Worm (Caenorhabditis elegans) whole organism, midembryonic: ENCODE results near the gene zfp-1.

Experiments used
- T22C8.4 ChIP-seq: fragments of 200-800 bp; sonication (Bioruptor generic); IDR thresholded peaks from 2 replicates; pipeline ENCODE4 v1.3.6; 2022; ENCODE audit warnings: missing genetic modification characterization, missing compliant biosample characterization
- flt-1 ChIP-seq: fragments of 200-800 bp; sonication (Bioruptor generic); IDR thresholded peaks from 2 replicates; pipeline ENCODE4 v1.3.6; 2022; ENCODE audit warnings: missing genetic modification characterization, missing compliant biosample characterization
- klf-2 ChIP-seq: fragments of 200-800 bp; sonication (Bioruptor generic); conservative IDR thresholded peaks from 2 replicates; pipeline ENCODE4 v1.3.6; 2022; ENCODE audit warnings: missing genetic modification reagents, missing genetic modification characterization, missing compliant biosample characterization
- ref-1 ChIP-seq: fragments of 200-800 bp; sonication (Bioruptor generic); conservative IDR thresholded peaks from 2 replicates; pipeline ENCODE4 v1.3.6; 2022; ENCODE audit warnings: missing genetic modification reagents, missing genetic modification characterization, missing compliant biosample characterization
- ztf-23 ChIP-seq: fragments of 200-800 bp; sonication (Bioruptor generic); IDR thresholded peaks from 2 replicates; pipeline ENCODE4 v1.3.6; 2022; ENCODE audit warnings: missing genetic modification reagents, missing genetic modification characterization, missing compliant biosample characterization
- ztf-29 ChIP-seq: fragments of 200-800 bp; sonication (Bioruptor generic); IDR thresholded peaks from 2 replicates; pipeline ENCODE4 v1.3.6; 2022; ENCODE audit warnings: missing genetic modification reagents, missing genetic modification characterization, missing compliant biosample characterization

- TF ChIP-seq T22C8.4: no peak
- no peak for TF ChIP-seq ztf-29 (GFP tag; lab: Robert Waterston, UW)
- TF ChIP-seq klf-2 (GFP tag; lab: Robert Waterston, UW): no peak
- TF ChIP-seq flt-1 (GFP tag; lab: Robert Waterston, UW): no peak
- TF ChIP-seq ztf-23 (GFP tag; lab: Robert Waterston, UW): no peak
- no peak for TF ChIP-seq ref-1 (GFP tag; lab: Robert Waterston, UW)
Measured at ce11 chrIII:8824556-8824955, 33.2 kb downstream of the zfp-1 start.
